Worm (Caenorhabditis elegans) whole organism, L4/young adult: Measurements from ENCODE around the gene Y39A1A.24.

Experiments
- W03F9.2 ChIP-seq: fragments of 150-350 bp; optimal IDR thresholded peaks from 2 replicates; lab custom pipeline; 2014; ENCODE audit warnings: missing biosample characterization, missing genetic modification characterization
- him-1 ChIP-seq: sonication (generic microtip); optimal IDR thresholded peaks from 2 replicates; lab custom pipeline; 2016; ENCODE audit warnings: missing genotype, missing genetic modification reagents, missing genetic modification characterization, missing compliant biosample characterization

- TF ChIP-seq W03F9.2 (tag; lab: Kevin White, UChicago): no peak
- TF ChIP-seq him-1 (tag; lab: Kevin White, UChicago): no peak
Observed at ce11 chrIII:10636493-10637031, 24.1 kb downstream of the Y39A1A.24 start.
